Fruit fly (Drosophila melanogaster): ENCODE results near the gene CG4607.

DNA sequence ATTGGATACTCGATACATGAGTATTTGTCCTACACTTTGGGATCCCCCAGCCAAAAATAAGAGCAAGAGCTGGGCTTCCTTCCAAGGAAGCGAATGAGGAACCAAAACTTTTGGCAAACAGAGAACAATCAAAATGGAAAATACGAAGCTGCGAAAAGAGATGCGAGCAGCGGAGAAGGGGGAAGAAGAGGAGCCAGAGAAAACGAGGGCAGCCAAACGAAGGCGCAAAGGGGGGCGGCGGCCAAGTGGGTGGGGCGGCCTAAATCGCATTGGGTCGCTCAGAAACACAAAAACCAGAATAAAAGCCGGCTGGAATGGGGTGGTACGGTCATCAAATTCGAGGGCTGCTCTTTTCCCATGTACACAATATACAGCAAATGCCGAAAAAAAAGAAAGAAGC, 25.0 kb downstream of the CG4607 start:
- TF ChIP-seq CG14711 (tag; optimal IDR thresholded peaks at IDR 0.05) (no peak), CG5204 (GFP tag; optimal IDR thresholded peaks at IDR 0.05) (no peak), cic (GFP tag; optimal IDR thresholded peaks at IDR 0.05) (no peak), kay (GFP tag; ENCODE audit: borderline replicate concordance) (no peak)

All from whole organism, adult.